Worm (Caenorhabditis elegans) whole organism, young adult: Measurements from ENCODE around the gene kel-8.

Source experiments
- T07F8.4 ChIP-seq: sonication (generic microtip); optimal IDR thresholded peaks from 2 replicates; lab custom pipeline; 2016; ENCODE audit warnings: mild to moderate bottlenecking, missing genetic modification characterization, moderate library complexity, missing compliant biosample characterization
- Y56A3A.18 ChIP-seq: fragments of 200-800 bp; sonication (Bioruptor generic); IDR thresholded peaks from 2 replicates; pipeline ENCODE4 v1.3.6; 2022; ENCODE audit warnings: missing genetic modification reagents, missing genetic modification characterization, missing compliant biosample characterization
- aptf-3 ChIP-seq: fragments of 200-800 bp; sonication (Bioruptor generic); IDR thresholded peaks from 2 replicates; pipeline ENCODE4 v1.3.6; 2022; ENCODE audit warnings: missing genetic modification characterization, missing compliant biosample characterization
- efl-1 ChIP-seq: fragments of 150-350 bp; optimal IDR thresholded peaks from 2 replicates; lab custom pipeline; 2014; ENCODE audit warnings: missing biosample characterization, missing genetic modification reagents, missing genetic modification characterization
- ets-4 ChIP-seq: fragments of 200-800 bp; sonication (Bioruptor generic); optimal IDR thresholded peaks from 2 replicates; lab custom pipeline; 2018; ENCODE audit warnings: mild to moderate bottlenecking, missing genetic modification characterization, missing compliant biosample characterization
- him-1 ChIP-seq: sonication (generic microtip); optimal IDR thresholded peaks from 2 replicates; lab custom pipeline; 2016; ENCODE audit warnings: missing genotype, missing genetic modification reagents, missing genetic modification characterization, missing compliant biosample characterization
- lin-40 ChIP-seq: sonication (generic microtip); optimal IDR thresholded peaks from 2 replicates; lab custom pipeline; 2016; ENCODE audit warnings: missing genetic modification characterization, mild to moderate bottlenecking, missing compliant biosample characterization, missing genotype, missing genetic modification reagents
- nfya-1 ChIP-seq: sonication (generic microtip); optimal IDR thresholded peaks from 2 replicates; lab custom pipeline; 2017; ENCODE audit warnings: antibody characterized with exemption, missing compliant biosample characterization, missing genetic modification characterization, borderline replicate concordance; ENCODE audit not compliant: insufficient read depth
- nfya-2 ChIP-seq: fragments of 200-800 bp; sonication (Bioruptor generic); IDR thresholded peaks from 2 replicates; pipeline ENCODE4 v1.3.6; 2022; ENCODE audit warnings: missing genetic modification reagents, missing genetic modification characterization, missing compliant biosample characterization
- nhr-27 ChIP-seq: fragments of 200-800 bp; sonication (Bioruptor generic); optimal IDR thresholded peaks from 2 replicates; lab custom pipeline; 2018; ENCODE audit warnings: mild to moderate bottlenecking, missing genetic modification characterization, moderate library complexity, missing compliant biosample characterization
- nhr-80 ChIP-seq: sonication (generic microtip); optimal IDR thresholded peaks from 2 replicates; lab custom pipeline; 2016; ENCODE audit warnings: missing genetic modification characterization, missing compliant biosample characterization
- ztf-25 ChIP-seq: fragments of 200-800 bp; sonication (Bioruptor generic); IDR thresholded peaks from 2 replicates; pipeline ENCODE4 v1.3.6; 2022; ENCODE audit warnings: missing genetic modification reagents, missing genetic modification characterization, missing compliant biosample characterization

ce11 chrV:2623765-2624164 is 47.5 kb upstream of the kel-8 start:
- TF ChIP-seq aptf-3 = no peak
- TF ChIP-seq T07F8.4 (tag; lab: Kevin White, UChicago) = no peak
- no peak for TF ChIP-seq Y56A3A.18 (GFP tag; lab: Robert Waterston, UW)
- no peak for TF ChIP-seq ztf-25 (GFP tag; lab: Robert Waterston, UW)
- TF ChIP-seq ets-4 (GFP tag; lab: Kevin White, UChicago) = no peak
- no peak for TF ChIP-seq efl-1 (GFP tag; lab: Kevin White, UChicago)
- TF ChIP-seq nfya-1 = no peak
- TF ChIP-seq nhr-80 (tag; lab: Kevin White, UChicago) = no peak
- TF ChIP-seq him-1 (tag; lab: Kevin White, UChicago) = no peak
- TF ChIP-seq lin-40 (tag; lab: Kevin White, UChicago) = no peak
- no peak for TF ChIP-seq nfya-2 (GFP tag; lab: Robert Waterston, UW)
- TF ChIP-seq nhr-27 (tag; lab: Kevin White, UChicago) = no peak
